Fruit fly (Drosophila melanogaster) whole organism, embryonic: ENCODE data around the gene MFS9.
A peak's percentile ranks its signal among the peaks of the same experiment; 100 is the strongest.

Experiments used
- BEAF-32 ChIP-seq: fragments of 200-800 bp; sonication (Bioruptor generic); optimal IDR thresholded peaks from 3 replicates; lab custom pipeline; 2017; ENCODE audit warnings: missing biosample characterization, missing genetic modification characterization, mild to moderate bottlenecking, moderate library complexity, missing genetic modification reagents
- CG10462 ChIP-seq: fragments of 200-800 bp; sonication (Bioruptor generic); optimal IDR thresholded peaks from 2 replicates; lab custom pipeline; 2016; ENCODE audit warnings: missing biosample characterization, missing genetic modification characterization
- CG10543 ChIP-seq: fragments of 200-800 bp; sonication (Bioruptor generic); optimal IDR thresholded peaks from 3 replicates; lab custom pipeline; 2017; ENCODE audit warnings: missing biosample characterization, mild to moderate bottlenecking, missing genetic modification characterization, moderate library complexity
- CG11456 ChIP-seq: fragments of 200-800 bp; sonication (Bioruptor generic); IDR thresholded peaks from 3 replicates; pipeline ENCODE4 v1.3.6; 2022; ENCODE audit warnings: missing biosample characterization, missing genetic modification characterization
- CG11695 ChIP-seq: fragments of 200-800 bp; sonication (Bioruptor generic); IDR thresholded peaks from 3 replicates; pipeline ENCODE4 v1.3.6; 2022; ENCODE audit warnings: missing biosample characterization, missing genetic modification characterization
- CG12104 ChIP-seq: fragments of 200-800 bp; sonication (Bioruptor generic); optimal IDR thresholded peaks from 3 replicates; lab custom pipeline; 2016; ENCODE audit warnings: missing biosample characterization, missing genetic modification characterization
- CG12155 ChIP-seq: fragments of 200-800 bp; sonication (Bioruptor generic); optimal IDR thresholded peaks from 3 replicates; lab custom pipeline; 2016; ENCODE audit warnings: missing biosample characterization, missing genetic modification characterization
- CG13624 ChIP-seq: fragments of 200-800 bp; sonication (Bioruptor generic); optimal IDR thresholded peaks from 2 replicates; lab custom pipeline; 2016; ENCODE audit warnings: missing biosample characterization, missing genetic modification characterization
- CG14050 ChIP-seq: fragments of 200-800 bp; sonication (Bioruptor generic); IDR thresholded peaks from 3 replicates; pipeline ENCODE4 v1.3.6; 2022; ENCODE audit warnings: missing biosample characterization, missing genetic modification characterization
- CG15011 ChIP-seq: fragments of 200-800 bp; sonication (Bioruptor generic); optimal IDR thresholded peaks from 3 replicates; lab custom pipeline; 2018; ENCODE audit warnings: missing biosample characterization, mild to moderate bottlenecking, missing genetic modification characterization
- CG15269 ChIP-seq: fragments of 200-800 bp; sonication (Bioruptor generic); optimal IDR thresholded peaks from 2 replicates; lab custom pipeline; 2018; ENCODE audit warnings: missing biosample characterization, mild to moderate bottlenecking, missing genetic modification characterization, moderate library complexity
- CG17186 ChIP-seq: fragments of 200-800 bp; sonication (Bioruptor generic); optimal IDR thresholded peaks from 3 replicates; lab custom pipeline; 2017; ENCODE audit warnings: missing biosample characterization, missing genetic modification reagents, missing genetic modification characterization
- CG17361 ChIP-seq: fragments of 200-800 bp; sonication (Bioruptor generic); IDR thresholded peaks from 3 replicates; pipeline ENCODE4 v1.3.6; 2022; ENCODE audit warnings: missing biosample characterization, missing genetic modification characterization
- CG17385 ChIP-seq: fragments of 200-800 bp; sonication (Bioruptor generic); optimal IDR thresholded peaks from 3 replicates; lab custom pipeline; 2018; ENCODE audit warnings: missing biosample characterization, mild to moderate bottlenecking, missing genetic modification characterization
- CG18476 ChIP-seq: fragments of 200-800 bp; sonication (Bioruptor generic); optimal IDR thresholded peaks from 2 replicates; lab custom pipeline; 2016; ENCODE audit warnings: missing biosample characterization, mild to moderate bottlenecking, missing genetic modification characterization
- CG18764 ChIP-seq: fragments of 200-800 bp; sonication (Bioruptor generic); optimal IDR thresholded peaks from 3 replicates; lab custom pipeline; 2016; ENCODE audit warnings: missing biosample characterization, missing genetic modification characterization
- CG2678 ChIP-seq: fragments of 200-800 bp; sonication (Bioruptor generic); optimal IDR thresholded peaks from 3 replicates; lab custom pipeline; 2019; ENCODE audit warnings: missing biosample characterization, mild to moderate bottlenecking, missing genetic modification characterization, moderate library complexity
- CG4282 ChIP-seq: fragments of 200-800 bp; sonication (Bioruptor generic); optimal IDR thresholded peaks from 2 replicates; lab custom pipeline; 2016; ENCODE audit warnings: missing biosample characterization, missing genetic modification characterization
- CG43689 ChIP-seq: fragments of 200-800 bp; sonication (Bioruptor generic); IDR thresholded peaks from 2 replicates; pipeline ENCODE4 v1.3.6; 2022; ENCODE audit warnings: missing biosample characterization, missing genetic modification characterization
- CG6791 ChIP-seq: fragments of 200-800 bp; sonication (Bioruptor generic); IDR thresholded peaks from 3 replicates; pipeline ENCODE4 v1.3.6; 2022; ENCODE audit warnings: missing biosample characterization, missing genetic modification characterization; ENCODE audit not compliant: partially characterized antibody
- CG7271 ChIP-seq: fragments of 200-800 bp; sonication (Bioruptor generic); optimal IDR thresholded peaks from 2 replicates; lab custom pipeline; 2018; ENCODE audit warnings: missing biosample characterization, mild to moderate bottlenecking, missing genetic modification characterization, moderate library complexity
- CG8290 ChIP-seq, 3 experiments: fragments of 200-800 bp; sonication (Bioruptor generic); optimal IDR thresholded peaks; 2 replicates each; lab custom pipeline; 2016 to 2019; ENCODE audit warnings: missing biosample characterization in 3 of 3, missing genetic modification characterization in 3 of 3, mild to moderate bottlenecking in 2 of 3, moderate library complexity in 1 of 3
- Dip3 ChIP-seq: fragments of 200-800 bp; sonication (Bioruptor generic); optimal IDR thresholded peaks from 3 replicates; lab custom pipeline; 2016; ENCODE audit warnings: missing biosample characterization, missing genetic modification characterization
- HmgZ ChIP-seq: fragments of 200-800 bp; sonication (Bioruptor generic); optimal IDR thresholded peaks from 2 replicates; lab custom pipeline; 2018; ENCODE audit warnings: missing biosample characterization, mild to moderate bottlenecking, missing genetic modification characterization
- Hr39 ChIP-seq: fragments of >200 bp; optimal IDR thresholded peaks from 2 replicates; lab custom pipeline; 2017
- Hr51 ChIP-seq, 2 experiments: fragments of 200-800 bp; sonication (Bioruptor generic); optimal IDR thresholded peaks; 2 replicates in 1 of 2; 3 replicates in 1 of 2; lab custom pipeline; 2016 to 2018; ENCODE audit warnings: missing biosample characterization in 2 of 2, missing genetic modification characterization in 2 of 2, mild to moderate bottlenecking in 1 of 2, moderate library complexity in 1 of 2
- Mad ChIP-seq: fragments of 200-800 bp; sonication (Bioruptor generic); optimal IDR thresholded peaks from 2 replicates; lab custom pipeline; 2016; ENCODE audit warnings: missing biosample characterization, missing genetic modification characterization
- Ravus ChIP-seq: fragments of 200-800 bp; sonication (Bioruptor generic); IDR thresholded peaks from 2 replicates; pipeline ENCODE4 v1.3.6; 2022; ENCODE audit warnings: missing biosample characterization, missing genetic modification characterization
- Sox100B ChIP-seq: fragments of 200-800 bp; sonication (Bioruptor generic); optimal IDR thresholded peaks from 3 replicates; lab custom pipeline; 2018; ENCODE audit warnings: missing biosample characterization, mild to moderate bottlenecking, missing genetic modification characterization
- Sry-δ ChIP-seq: fragments of 200-800 bp; sonication (Bioruptor generic); optimal IDR thresholded peaks from 2 replicates; lab custom pipeline; 2016; ENCODE audit warnings: missing biosample characterization, missing genetic modification characterization
- az2 ChIP-seq: fragments of 200-800 bp; sonication (Bioruptor generic); optimal IDR thresholded peaks from 3 replicates; lab custom pipeline; 2016; ENCODE audit warnings: missing biosample characterization, missing genetic modification characterization
- bab2 ChIP-seq: fragments of 200-800 bp; sonication (Bioruptor generic); optimal IDR thresholded peaks from 2 replicates; lab custom pipeline; 2016; ENCODE audit warnings: missing biosample characterization, missing genetic modification characterization
- chinmo ChIP-seq: fragments of 200-800 bp; sonication (Bioruptor generic); IDR thresholded peaks from 4 replicates; pipeline ENCODE4 v1.3.6; 2022; ENCODE audit warnings: missing biosample characterization, missing genetic modification characterization; ENCODE audit not compliant: partially characterized antibody
- dysf ChIP-seq: fragments of 200-800 bp; sonication (Bioruptor generic); IDR thresholded peaks from 3 replicates; pipeline ENCODE4 v1.3.6; 2022; ENCODE audit warnings: missing biosample characterization, missing genetic modification characterization
- hth ChIP-seq: fragments of >200 bp; optimal IDR thresholded peaks from 2 replicates; lab custom pipeline; 2017; ENCODE audit warnings: inconsistent platforms
- kah ChIP-seq: fragments of 200-800 bp; sonication (Bioruptor generic); optimal IDR thresholded peaks from 2 replicates; lab custom pipeline; 2018; ENCODE audit warnings: missing biosample characterization, mild to moderate bottlenecking, missing genetic modification characterization
- kni ChIP-seq: fragments of 200-800 bp; sonication (Bioruptor generic); optimal IDR thresholded peaks from 3 replicates; lab custom pipeline; 2017; ENCODE audit warnings: mild to moderate bottlenecking, missing biosample characterization, missing genetic modification reagents, missing genetic modification characterization
- lab ChIP-seq: fragments of 200-800 bp; sonication (Bioruptor generic); optimal IDR thresholded peaks from 3 replicates; lab custom pipeline; 2017; ENCODE audit warnings: missing biosample characterization, missing genetic modification characterization, mild to moderate bottlenecking, moderate library complexity, missing genetic modification reagents
- nom ChIP-seq: fragments of 200-800 bp; sonication (Bioruptor generic); optimal IDR thresholded peaks from 2 replicates; lab custom pipeline; 2017; ENCODE audit warnings: missing biosample characterization, missing genetic modification characterization, mild to moderate bottlenecking, moderate library complexity, missing genetic modification reagents
- prd ChIP-seq, 3 experiments: fragments of >200 bp in 2 of 3; fragments of 200-800 bp in 1 of 3; sonication (Bioruptor generic) in 1 of 3; optimal IDR thresholded peaks in 2 of 3; IDR thresholded peaks in 1 of 3; 2 replicates in 2 of 3; 3 replicates in 1 of 3; pipeline versions ENCODE4 v1.3.6 to Lab custom; 2017 to 2022; ENCODE audit warnings: missing biosample characterization in 1 of 3, missing genetic modification characterization in 1 of 3
- sisA ChIP-seq: fragments of 200-800 bp; sonication (Bioruptor generic); IDR thresholded peaks from 2 replicates; pipeline ENCODE4 v1.3.6; 2022; ENCODE audit warnings: missing biosample characterization, missing genetic modification characterization
- slou ChIP-seq: fragments of 200-800 bp; sonication (Bioruptor generic); optimal IDR thresholded peaks from 3 replicates; lab custom pipeline; 2016; ENCODE audit warnings: missing biosample characterization, missing genetic modification characterization
- sug ChIP-seq: fragments of 200-800 bp; optimal IDR thresholded peaks from 2 replicates; lab custom pipeline; 2019; ENCODE audit warnings: missing biosample characterization, mild to moderate bottlenecking, missing genetic modification characterization, moderate library complexity
- tio ChIP-seq: fragments of 200-800 bp; sonication (Bioruptor generic); optimal IDR thresholded peaks from 2 replicates; lab custom pipeline; 2017; ENCODE audit warnings: missing biosample characterization, missing genetic modification characterization, inconsistent platforms
- trem ChIP-seq: fragments of 200-800 bp; optimal IDR thresholded peaks from 3 replicates; lab custom pipeline; 2019; ENCODE audit warnings: missing biosample characterization, mild to moderate bottlenecking, missing genetic modification characterization, moderate library complexity
- trh ChIP-seq: fragments of 200-800 bp; sonication (Bioruptor generic); optimal IDR thresholded peaks from 2 replicates; lab custom pipeline; 2016; ENCODE audit warnings: missing biosample characterization, missing genetic modification characterization
- vfl ChIP-seq: fragments of 200-800 bp; sonication (Bioruptor generic); optimal IDR thresholded peaks from 2 replicates; lab custom pipeline; 2016; ENCODE audit warnings: missing biosample characterization, missing genetic modification characterization
- zfh2 ChIP-seq: fragments of 200-800 bp; sonication (Bioruptor generic); optimal IDR thresholded peaks from 2 replicates; lab custom pipeline; 2016; ENCODE audit warnings: missing biosample characterization, missing genetic modification characterization

Gene MFS9

dm6 chr3R:20556281-20557113 is 44.2 kb upstream of the MFS9 start:
- TF ChIP-seq CG17361 (GFP tag; lab: Robert Waterston, UW): peak; percentile 73
- TF ChIP-seq CG14050 (GFP tag; lab: Robert Waterston, UW): peak; percentile 65
- peak; percentile 76 for TF ChIP-seq CG15269 (tag; lab: Kevin White, UChicago)
- TF ChIP-seq kah (GFP tag; lab: Kevin White, UChicago): no peak
- TF ChIP-seq chinmo (GFP tag; lab: Robert Waterston, UW): no peak; the same call in 3 of the 4 replicates
- no peak for TF ChIP-seq kni (GFP tag; lab: Kevin White, UChicago)
- TF ChIP-seq dysf (GFP tag; lab: Robert Waterston, UW): peak; percentile 86
- no peak for TF ChIP-seq hth (lab: Kevin White, UChicago)
- TF ChIP-seq CG43689 (GFP tag; lab: Robert Waterston, UW): peak; percentile 39; the same call in 1 of the 2 replicates
- peak; percentile 21 for TF ChIP-seq CG10462 (GFP tag; lab: Kevin White, UChicago)
- TF ChIP-seq slou: no peak
- no peak for TF ChIP-seq CG17186 (GFP tag; lab: Kevin White, UChicago)
- peak; percentile 54 for TF ChIP-seq CG13624 (GFP tag; lab: Kevin White, UChicago)
- TF ChIP-seq CG4282 (GFP tag; lab: Kevin White, UChicago): no peak
- peak; percentile 10 for TF ChIP-seq CG17385 (GFP tag; lab: Kevin White, UChicago)
- TF ChIP-seq bab2 (GFP tag; lab: Kevin White, UChicago): peak; percentile 53
- peak; percentile 79 for TF ChIP-seq CG11695
- peak; percentile 35 for TF ChIP-seq sug (tag; lab: Kevin White, UChicago)
- TF ChIP-seq HmgZ (tag; lab: Kevin White, UChicago): no peak
- peak; percentile 74 for TF ChIP-seq CG2678 (tag; lab: Kevin White, UChicago)
- no peak for TF ChIP-seq CG10543 (GFP tag; lab: Kevin White, UChicago)
- peak; percentile 38 for TF ChIP-seq az2 (GFP tag; lab: Kevin White, UChicago)
- peak; percentile 73 for TF ChIP-seq Dip3 (GFP tag; lab: Kevin White, UChicago)
- peak; percentile 9 for TF ChIP-seq vfl
- TF ChIP-seq CG18476 (GFP tag; lab: Kevin White, UChicago): peak; percentile 71
- TF ChIP-seq Hr51 (GFP tag; optimal IDR thresholded peaks at IDR 0.05; lab: Kevin White, UChicago): peak in 1 of 2 experiments; percentile 75
- TF ChIP-seq Hr39 (lab: Kevin White, UChicago): no peak
- no peak for TF ChIP-seq CG8290 (GFP tag; optimal IDR thresholded peaks at IDR 0.05; lab: Kevin White, UChicago)
- TF ChIP-seq CG8290 (tag; optimal IDR thresholded peaks at IDR 0.05; lab: Kevin White, UChicago): no peak
- TF ChIP-seq Ravus (GFP tag; lab: Robert Waterston, UW): peak; percentile 78
- TF ChIP-seq sisA (GFP tag; lab: Robert Waterston, UW): peak; percentile 74
- TF ChIP-seq Mad (GFP tag; lab: Kevin White, UChicago): peak; percentile 3
- TF ChIP-seq Sox100B: peak; percentile 59
- no peak for TF ChIP-seq CG12104 (GFP tag; lab: Kevin White, UChicago)
- peak; percentile 61 for TF ChIP-seq tio (GFP tag; lab: Kevin White, UChicago)
- TF ChIP-seq trem: no peak
- TF ChIP-seq lab (GFP tag; lab: Kevin White, UChicago): peak; percentile 87
- no peak for TF ChIP-seq CG7271
- peak; percentile 27 for TF ChIP-seq CG18764 (GFP tag; lab: Kevin White, UChicago)
- TF ChIP-seq zfh2 (GFP tag; lab: Kevin White, UChicago): peak; percentile 66
- no peak for TF ChIP-seq prd (optimal IDR thresholded peaks at IDR 0.05; lab: Kevin White, UChicago)
- TF ChIP-seq prd (GFP tag; IDR thresholded peaks at IDR 0.05; lab: Robert Waterston, UW): peak; percentile 76
- peak; percentile 98 for TF ChIP-seq nom (GFP tag; lab: Kevin White, UChicago)
- TF ChIP-seq trh (GFP tag; lab: Kevin White, UChicago): no peak
- no peak for TF ChIP-seq Sry-δ (GFP tag; lab: Kevin White, UChicago)
- TF ChIP-seq CG15011 (GFP tag; lab: Kevin White, UChicago): peak; percentile 55
- no peak for TF ChIP-seq BEAF-32 (GFP tag; lab: Kevin White, UChicago)
- peak; percentile 74 for TF ChIP-seq CG11456
- no peak for TF ChIP-seq CG6791
- peak; percentile 54 for TF ChIP-seq CG12155 (GFP tag; lab: Kevin White, UChicago)
